Worm (Caenorhabditis elegans) whole organism, L4 larva: ENCODE data around the gene mrps-17.

Experiments
- R02D3.7 ChIP-seq: fragments of 150-350 bp; sonication (generic microtip); optimal IDR thresholded peaks from 3 replicates; lab custom pipeline; 2014; ENCODE audit warnings: missing biosample characterization, missing genetic modification characterization
- ZK546.5 ChIP-seq, 2 experiments: sonication (generic microtip); optimal IDR thresholded peaks; 2 replicates each; lab custom pipeline; 2017; ENCODE audit warnings: missing biosample characterization in 2 of 2, missing genetic modification characterization in 2 of 2
- ctbp-1 ChIP-seq: fragments of 200-800 bp; sonication (Bioruptor generic); IDR thresholded peaks from 2 replicates; pipeline ENCODE4 v1.3.6; 2022; ENCODE audit warnings: missing genetic modification reagents, missing genetic modification characterization, missing compliant biosample characterization
- jun-1 ChIP-seq: fragments of 150-350 bp; optimal IDR thresholded peaks from 2 replicates; lab custom pipeline; 2014; ENCODE audit warnings: missing biosample characterization, missing genetic modification reagents, missing genetic modification characterization
- lin-13 ChIP-seq: fragments of 150-350 bp; optimal IDR thresholded peaks from 2 replicates; lab custom pipeline; 2014; ENCODE audit warnings: missing biosample characterization, missing genetic modification reagents, missing genetic modification characterization
- nhr-111 ChIP-seq: fragments of 200-800 bp; sonication (Bioruptor generic); optimal IDR thresholded peaks from 2 replicates; lab custom pipeline; 2018; ENCODE audit warnings: mild to moderate bottlenecking, missing genetic modification characterization, missing compliant biosample characterization
- nhr-25 ChIP-seq: sonication (generic microtip); optimal IDR thresholded peaks from 2 replicates; lab custom pipeline; 2017; ENCODE audit warnings: missing genetic modification characterization, mild to moderate bottlenecking, missing compliant biosample characterization, antibody characterized with exemption, moderate library complexity, borderline replicate concordance; ENCODE audit not compliant: insufficient read depth
- snpc-4 ChIP-seq: fragments of 150-350 bp; optimal IDR thresholded peaks from 2 replicates; lab custom pipeline; 2014; ENCODE audit warnings: missing biosample characterization, missing genetic modification characterization
- zip-2 ChIP-seq: fragments of 150-350 bp; optimal IDR thresholded peaks from 2 replicates; lab custom pipeline; 2014; ENCODE audit warnings: missing biosample characterization, missing genetic modification characterization
- ztf-7 ChIP-seq: fragments of 150-350 bp; optimal IDR thresholded peaks from 2 replicates; lab custom pipeline; 2014; ENCODE audit warnings: missing biosample characterization, missing genetic modification characterization

ce11 chrIII:6459820-6460219 lies 28.2 kb upstream of the mrps-17 start, which contains the start of gene algn-1:
- TF ChIP-seq zip-2 (no peak), jun-1 (tag; lab: Kevin White, UChicago) (no peak), ctbp-1 (GFP tag; lab: Robert Waterston, UW) (no peak), lin-13 (GFP tag; lab: Kevin White, UChicago) (no peak), nhr-111 (GFP tag; lab: Kevin White, UChicago) (no peak), R02D3.7 (no peak), ztf-7 (tag; lab: Kevin White, UChicago) (no peak), ZK546.5 (tag; optimal IDR thresholded peaks at IDR 0.05; lab: Kevin White, UChicago) (no peak), snpc-4 (tag; lab: Kevin White, UChicago) (no peak), nhr-25 (tag; lab: Kevin White, UChicago) (no peak)
